Fruit fly (Drosophila melanogaster) whole organism: ENCODE measurements around the gene Lcp65Ab2.
"Not testable (repeated sequence)": the region's sequence is repeated elsewhere in the genome, so short reads cannot be mapped to it uniquely, and the experiment has no call there.

Experiments
- CG8478 ChIP-seq: fragments of >200 bp; optimal IDR thresholded peaks from 2 replicates; lab custom pipeline; 2018; ENCODE audit warnings: inconsistent platforms
- Dll ChIP-seq: fragments of >200 bp; optimal IDR thresholded peaks from 2 replicates; lab custom pipeline; 2017
- EcR ChIP-seq, 2 experiments: fragments of >200 bp; optimal IDR thresholded peaks; 2 replicates each; lab custom pipeline; 2017; ENCODE audit warnings: missing biosample characterization in 2 of 2, missing genetic modification characterization in 2 of 2, missing genetic modification reagents in 2 of 2
- pan ChIP-seq: fragments of >200 bp; optimal IDR thresholded peaks from 2 replicates; lab custom pipeline; 2017
- psq ChIP-seq: fragments of >200 bp; optimal IDR thresholded peaks from 2 replicates; lab custom pipeline; 2017
- usp ChIP-seq: fragments of >200 bp; optimal IDR thresholded peaks from 2 replicates; lab custom pipeline; 2017; ENCODE audit warnings: missing biosample characterization, missing genetic modification characterization, mixed read lengths

Lcp65Ab2 gene

dm6 chr3L:6140771-6141472, 5.6 kb upstream of the Lcp65Ab2 start:
- TF ChIP-seq CG8478 (lab: Kevin White, UChicago): no peak
- no peak for TF ChIP-seq Dll
- TF ChIP-seq usp (GFP tag; lab: Kevin White, UChicago): no peak
- no peak for TF ChIP-seq psq
- TF ChIP-seq EcR (GFP tag; optimal IDR thresholded peaks at IDR 0.05; lab: Kevin White, UChicago): no peak
- TF ChIP-seq pan (lab: Kevin White, UChicago): no peak

- TF ChIP-seq psq (no peak), Dll (no peak), CG8478 (lab: Kevin White, UChicago) (no peak), usp (GFP tag; lab: Kevin White, UChicago) (no peak), pan (lab: Kevin White, UChicago) (no peak), EcR (GFP tag; optimal IDR thresholded peaks at IDR 0.05; lab: Kevin White, UChicago) (no peak)
These were observed 4.9 kb upstream of the Lcp65Ab2 start for dm6 chr3L:6141538-6141937.

- TF ChIP-seq Dll: no peak
- no peak for TF ChIP-seq EcR (GFP tag; optimal IDR thresholded peaks at IDR 0.05; lab: Kevin White, UChicago)
- no peak for TF ChIP-seq usp (GFP tag; lab: Kevin White, UChicago)
- TF ChIP-seq pan (lab: Kevin White, UChicago): no peak
- no peak for TF ChIP-seq psq
- TF ChIP-seq CG8478 (lab: Kevin White, UChicago): no peak
These were observed 4.2 kb upstream of the Lcp65Ab2 start, which contains the start of gene Cpr65Aw for dm6 chr3L:6142313-6142712. Gene Cpr65Aw (minus strand): TSS chr3L:6142413.

- TF ChIP-seq psq: no peak
- peak; percentile 37 for TF ChIP-seq Dll
These were observed 3.2 kb upstream of the Lcp65Ab2 start, which contains the start of gene Lcp65Ad for dm6 chr3L:6143188-6143755. Gene Lcp65Ad (plus strand): TSS chr3L:6143395.

- TF ChIP-seq pan (lab: Kevin White, UChicago): no peak
- TF ChIP-seq psq: no peak
These were observed 1.7 kb upstream of the Lcp65Ab2 start, which contains the start of gene Lcp65Ac for dm6 chr3L:6144769-6145220. Gene Lcp65Ac (plus strand): TSS chr3L:6144819.

- not testable (repeated sequence) for TF ChIP-seq usp (GFP tag; lab: Kevin White, UChicago); EcR (GFP tag; optimal IDR thresholded peaks at IDR 0.05; lab: Kevin White, UChicago); CG8478 (lab: Kevin White, UChicago)
These were observed 1.4 kb downstream of the Lcp65Ab2 start, which contains the start of gene Cpr65Ax1 for dm6 chr3L:6147887-6148286. Gene Cpr65Ax1 (minus strand): TSS chr3L:6147987.

- not testable (repeated sequence) for TF ChIP-seq usp (GFP tag; lab: Kevin White, UChicago); CG8478 (lab: Kevin White, UChicago); pan (lab: Kevin White, UChicago)
These were observed 2.8 kb downstream of the Lcp65Ab2 start, which contains the start of gene Lcp65Ab1 for dm6 chr3L:6149248-6149647. Gene Lcp65Ab1 (plus strand): TSS chr3L:6149548.

- not testable (repeated sequence) for TF ChIP-seq EcR (GFP tag; optimal IDR thresholded peaks at IDR 0.05; lab: Kevin White, UChicago); CG8478 (lab: Kevin White, UChicago); usp (GFP tag; lab: Kevin White, UChicago)
These were observed 4.4 kb downstream of the Lcp65Ab2 start, which contains the start of the genes Cpr65Ax2 and Lcp65Aa for dm6 chr3L:6150757-6151354. Gene Cpr65Ax2 (minus strand): TSS chr3L:6150857. Gene Lcp65Aa (plus strand): TSS chr3L:6151304.

dm6 chr3L:6152531-6152930, 6.1 kb downstream of the Lcp65Ab2 start, which contains the start of gene Acp65Aa:
Gene Acp65Aa (minus strand): TSS chr3L:6152745.
- no peak for TF ChIP-seq EcR (GFP tag; optimal IDR thresholded peaks at IDR 0.05; lab: Kevin White, UChicago)
- no peak for TF ChIP-seq pan (lab: Kevin White, UChicago)
- TF ChIP-seq Dll: no peak
- no peak for TF ChIP-seq CG8478 (lab: Kevin White, UChicago)
- no peak for TF ChIP-seq usp (GFP tag; lab: Kevin White, UChicago)
- TF ChIP-seq psq: no peak

dm6 chr3L:6154951-6155394, 8.5 kb downstream of the Lcp65Ab2 start:
- TF ChIP-seq CG8478 (lab: Kevin White, UChicago): no peak
- TF ChIP-seq pan (lab: Kevin White, UChicago): no peak
- TF ChIP-seq usp (GFP tag; lab: Kevin White, UChicago): no peak
- no peak for TF ChIP-seq Dll
- TF ChIP-seq psq: no peak
- no peak for TF ChIP-seq EcR (GFP tag; optimal IDR thresholded peaks at IDR 0.05; lab: Kevin White, UChicago)

dm6 chr3L:6157327-6158032, 11.0 kb downstream of the Lcp65Ab2 start, which contains the start of gene CG13297:
Gene CG13297 (minus strand): TSS chr3L:6157377.
- TF ChIP-seq Dll: no peak
- TF ChIP-seq CG8478 (lab: Kevin White, UChicago): no peak
- TF ChIP-seq psq: no peak

dm6 chr3L:6158530-6158929, 12.1 kb downstream of the Lcp65Ab2 start, which contains the start of gene Cpr65Ay:
Gene Cpr65Ay (minus strand): TSS chr3L:6158630.
- TF ChIP-seq CG8478 (lab: Kevin White, UChicago) (no peak), EcR (GFP tag; optimal IDR thresholded peaks at IDR 0.05; lab: Kevin White, UChicago) (no peak), Dll (no peak), usp (GFP tag; lab: Kevin White, UChicago) (no peak)
